Worm (Caenorhabditis elegans): Measurements from ENCODE around the gene fut-2.

DNA sequence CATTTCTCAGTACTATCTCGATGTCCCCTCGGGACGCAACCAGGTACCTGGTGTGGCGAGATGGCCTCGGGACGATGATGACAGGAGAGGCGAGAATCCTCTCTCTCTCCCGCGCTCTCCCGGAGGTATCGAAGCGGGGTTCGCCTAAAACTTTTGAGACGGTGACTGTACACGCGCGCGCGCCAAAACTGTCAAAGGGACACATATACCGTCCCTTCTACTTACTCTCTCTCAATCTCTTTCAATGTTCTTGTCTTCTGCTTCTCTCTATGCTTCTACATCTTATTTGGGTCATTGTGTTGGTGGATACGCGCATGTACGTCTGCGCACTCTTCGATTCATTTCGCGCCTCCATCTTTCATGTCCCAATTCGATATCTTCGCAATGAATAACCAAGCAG, 33.8 kb downstream of the fut-2 start:
- TF ChIP-seq ztf-23 (GFP tag; IDR thresholded peaks at IDR 0.05) (0 out of 2 replicates have a peak, but pooled peaks have one; percentile 19), ref-1 (GFP tag; conservative IDR thresholded peaks at IDR 0.05) (no peak), tab-1 (GFP tag; IDR thresholded peaks at IDR 0.05) (no peak)

Data from whole organism, midembryonic.